Worm (Caenorhabditis elegans) whole organism, L1 larva: ENCODE measurements around the gene Y69A2AR.24.

Source experiments
- F16B12.6 ChIP-seq: fragments of 150-350 bp; optimal IDR thresholded peaks from 2 replicates; lab custom pipeline; 2014; ENCODE audit warnings: missing biosample characterization, missing genetic modification characterization
- aha-1 ChIP-seq: fragments of 150-350 bp; optimal IDR thresholded peaks from 2 replicates; lab custom pipeline; 2014; ENCODE audit warnings: missing biosample characterization, missing genetic modification characterization
- aly-2 ChIP-seq: fragments of 150-350 bp; optimal IDR thresholded peaks from 2 replicates; lab custom pipeline; 2014; ENCODE audit warnings: missing biosample characterization, missing genetic modification characterization
- blmp-1 ChIP-seq: fragments of 150-350 bp; optimal IDR thresholded peaks from 2 replicates; lab custom pipeline; 2014; ENCODE audit warnings: missing biosample characterization, missing genetic modification characterization
- ceh-8 ChIP-seq: fragments of 200-800 bp; sonication (Bioruptor generic); optimal IDR thresholded peaks from 2 replicates; lab custom pipeline; 2018; ENCODE audit warnings: mild to moderate bottlenecking, missing genetic modification characterization, moderate library complexity, missing compliant biosample characterization
- ceh-90 ChIP-seq: sonication (generic microtip); optimal IDR thresholded peaks from 2 replicates; lab custom pipeline; 2016; ENCODE audit warnings: missing genetic modification characterization, missing compliant biosample characterization
- dpl-1 ChIP-seq, 3 experiments: fragments of 150-350 bp in 2 of 3; sonication (generic microtip) in 1 of 3; optimal IDR thresholded peaks; 2 replicates each; lab custom pipeline; 2014 to 2017; ENCODE audit warnings: missing biosample characterization in 3 of 3, missing genetic modification characterization in 3 of 3, missing genetic modification reagents in 3 of 3
- efl-1 ChIP-seq, 4 experiments: fragments of 150-350 bp; optimal IDR thresholded peaks in 3 of 4; peaks in 1 of 4; 1 replicate in 1 of 4; 2 replicates in 3 of 4; lab custom pipeline; 2014; ENCODE audit warnings: missing biosample characterization in 2 of 4, missing genetic modification characterization in 2 of 4, missing genetic modification reagents in 2 of 4
- egl-13 ChIP-seq: sonication (generic microtip); optimal IDR thresholded peaks from 2 replicates; lab custom pipeline; 2016; ENCODE audit warnings: missing genotype, missing genetic modification reagents, missing genetic modification characterization, missing compliant biosample characterization
- elt-2 ChIP-seq: sonication (generic microtip); optimal IDR thresholded peaks from 2 replicates; lab custom pipeline; 2016; ENCODE audit warnings: missing genetic modification characterization, mild to moderate bottlenecking, inconsistent platforms, missing compliant biosample characterization, missing genetic modification reagents
- elt-3 ChIP-seq, 6 experiments: fragments of 150-350 bp in 1 of 6; sonication (generic microtip); optimal IDR thresholded peaks; 2 replicates each; lab custom pipeline; 2017 to 2018; ENCODE audit warnings: missing biosample characterization in 6 of 6, missing genetic modification characterization in 6 of 6, inconsistent platforms in 1 of 6
- ets-5 ChIP-seq: fragments of 200-800 bp; sonication (Bioruptor generic); IDR thresholded peaks from 2 replicates; pipeline ENCODE4 v1.3.6; 2022; ENCODE audit warnings: missing genetic modification characterization, missing compliant biosample characterization
- hlh-17 ChIP-seq: fragments of 200-800 bp; sonication (Bioruptor generic); optimal IDR thresholded peaks from 2 replicates; lab custom pipeline; 2018; ENCODE audit warnings: missing genetic modification characterization, mild to moderate bottlenecking, missing compliant biosample characterization, moderate library complexity, borderline replicate concordance
- isw-1 ChIP-seq: fragments of 200-800 bp; sonication (Bioruptor generic); IDR thresholded peaks from 2 replicates; pipeline ENCODE4 v1.3.6; 2022; ENCODE audit warnings: missing genetic modification characterization, missing compliant biosample characterization
- lin-13 ChIP-seq: fragments of 150-350 bp; optimal IDR thresholded peaks from 2 replicates; lab custom pipeline; 2014; ENCODE audit warnings: missing biosample characterization, missing genetic modification reagents, missing genetic modification characterization
- lin-15B ChIP-seq: fragments of 150-350 bp; sonication (generic microtip); optimal IDR thresholded peaks from 3 replicates; lab custom pipeline; 2014; ENCODE audit warnings: missing biosample characterization, missing genetic modification characterization
- lin-35 ChIP-seq, 2 experiments: fragments of 150-350 bp; optimal IDR thresholded peaks; 2 replicates each; lab custom pipeline; 2014; ENCODE audit warnings: missing biosample characterization in 2 of 2, missing genetic modification characterization in 2 of 2, missing genetic modification reagents in 2 of 2
- lin-39 ChIP-seq: fragments of 150-350 bp; optimal IDR thresholded peaks from 2 replicates; lab custom pipeline; 2014; ENCODE audit warnings: missing biosample characterization, missing genetic modification reagents, missing genetic modification characterization
- lir-3 ChIP-seq: sonication (generic microtip); optimal IDR thresholded peaks from 2 replicates; lab custom pipeline; 2016; ENCODE audit warnings: mild to moderate bottlenecking, missing genetic modification characterization, moderate library complexity, missing compliant biosample characterization; ENCODE audit not compliant: poor library complexity
- lsy-2 ChIP-seq, 2 experiments: fragments of 150-350 bp; optimal IDR thresholded peaks; 2 replicates each; lab custom pipeline; 2014; ENCODE audit warnings: missing biosample characterization in 2 of 2, missing genetic modification characterization in 2 of 2
- mab-9 ChIP-seq: fragments of 200-800 bp; sonication (Bioruptor generic); IDR thresholded peaks from 2 replicates; pipeline ENCODE4 v1.3.6; 2022; ENCODE audit warnings: missing genetic modification reagents, missing genetic modification characterization, missing compliant biosample characterization
- mdl-1 ChIP-seq, 2 experiments: fragments of 150-350 bp; optimal IDR thresholded peaks; 2 replicates each; lab custom pipeline; 2014 to 2017; ENCODE audit warnings: missing biosample characterization in 2 of 2, missing genetic modification characterization in 2 of 2, inconsistent platforms in 1 of 2
- mef-2 ChIP-seq: fragments of 150-350 bp; optimal IDR thresholded peaks from 2 replicates; lab custom pipeline; 2014; ENCODE audit warnings: missing biosample characterization, missing genetic modification characterization
- mep-1 ChIP-seq: fragments of 150-350 bp; optimal IDR thresholded peaks from 2 replicates; lab custom pipeline; 2014; ENCODE audit warnings: missing biosample characterization, missing genetic modification characterization
- nhr-19 ChIP-seq: fragments of 200-800 bp; sonication (Bioruptor generic); conservative IDR thresholded peaks from 2 replicates; pipeline ENCODE4 v1.3.6; 2022; ENCODE audit warnings: missing genetic modification characterization, missing compliant biosample characterization
- nhr-237 ChIP-seq: fragments of 150-350 bp; optimal IDR thresholded peaks from 2 replicates; lab custom pipeline; 2014; ENCODE audit warnings: missing biosample characterization, missing genetic modification characterization
- nhr-47 ChIP-seq: sonication (generic microtip); optimal IDR thresholded peaks from 2 replicates; lab custom pipeline; 2016; ENCODE audit warnings: mild to moderate bottlenecking, missing genetic modification characterization, moderate library complexity, missing compliant biosample characterization
- nhr-84 ChIP-seq: sonication (generic microtip); optimal IDR thresholded peaks from 2 replicates; lab custom pipeline; 2017; ENCODE audit warnings: missing biosample characterization, missing genetic modification characterization
- nhr-85 ChIP-seq: sonication (generic microtip); peaks from one replicate; lab custom pipeline; 2016; ENCODE audit warnings: missing genetic modification characterization, inconsistent platforms, missing compliant biosample characterization
- nhr-90 ChIP-seq: sonication (generic microtip); optimal IDR thresholded peaks from 2 replicates; lab custom pipeline; 2016; ENCODE audit warnings: mild to moderate bottlenecking, missing genetic modification characterization, missing compliant biosample characterization; ENCODE audit not compliant: poor library complexity
- pax-3 ChIP-seq: fragments of 200-800 bp; sonication (Bioruptor generic); optimal IDR thresholded peaks from 2 replicates; lab custom pipeline; 2018; ENCODE audit warnings: mild to moderate bottlenecking, missing genetic modification characterization, moderate library complexity, missing compliant biosample characterization
- pqm-1 ChIP-seq: sonication (generic microtip); optimal IDR thresholded peaks from 3 replicates; lab custom pipeline; 2017; ENCODE audit warnings: missing biosample characterization, missing genetic modification characterization
- rnt-1 ChIP-seq: sonication (generic microtip); optimal IDR thresholded peaks from 2 replicates; lab custom pipeline; 2016; ENCODE audit warnings: mild to moderate bottlenecking, missing genetic modification characterization, moderate library complexity, missing compliant biosample characterization
- skn-1 ChIP-seq: fragments of 150-350 bp; optimal IDR thresholded peaks from 2 replicates; lab custom pipeline; 2014; ENCODE audit warnings: missing biosample characterization, missing genetic modification characterization
- sptf-1 ChIP-seq: fragments of 150-350 bp; optimal IDR thresholded peaks from 2 replicates; lab custom pipeline; 2014; ENCODE audit warnings: missing biosample characterization, missing genetic modification characterization
- sup-37 ChIP-seq: fragments of 200-800 bp; sonication (Bioruptor generic); optimal IDR thresholded peaks from 2 replicates; lab custom pipeline; 2018; ENCODE audit warnings: mild to moderate bottlenecking, missing genetic modification characterization, missing compliant biosample characterization
- tlp-1 ChIP-seq: fragments of 150-350 bp; optimal IDR thresholded peaks from 2 replicates; lab custom pipeline; 2014; ENCODE audit warnings: missing biosample characterization, missing genetic modification characterization
- unc-130 ChIP-seq: fragments of 150-350 bp; optimal IDR thresholded peaks from 2 replicates; lab custom pipeline; 2017; ENCODE audit warnings: missing biosample characterization, missing genetic modification characterization, inconsistent platforms
- unc-62 ChIP-seq: fragments of 150-350 bp; optimal IDR thresholded peaks from 2 replicates; lab custom pipeline; 2014; ENCODE audit warnings: missing biosample characterization, missing genetic modification reagents, missing genetic modification characterization
- unc-86 ChIP-seq: sonication (generic microtip); optimal IDR thresholded peaks from 2 replicates; lab custom pipeline; 2016; ENCODE audit warnings: missing genetic modification characterization, missing compliant biosample characterization
- ztf-11 ChIP-seq, 2 experiments: sonication (generic microtip); optimal IDR thresholded peaks; 2 replicates each; lab custom pipeline; 2016 to 2017; ENCODE audit warnings: missing genetic modification characterization in 2 of 2, missing biosample characterization in 1 of 2, missing compliant biosample characterization in 1 of 2
- ztf-4 ChIP-seq: fragments of 150-350 bp; optimal IDR thresholded peaks from 2 replicates; lab custom pipeline; 2014; ENCODE audit warnings: missing biosample characterization, missing genetic modification characterization

Y69A2AR.24 gene

ce11 chrIV:2563969-2564368 is at the start of gene Y69A2AR.24:
Gene Y69A2AR.24, minus strand, starts transcription at chrIV:2564069.
- TF ChIP-seq sup-37 (GFP tag; lab: Kevin White, UChicago), result no peak
- no peak for TF ChIP-seq aly-2
- no peak for TF ChIP-seq rnt-1 (tag; lab: Kevin White, UChicago)
- TF ChIP-seq aha-1, result no peak
- no peak for TF ChIP-seq blmp-1
- TF ChIP-seq hlh-17 (GFP tag; lab: Kevin White, UChicago), result no peak
- TF ChIP-seq F16B12.6 (tag; lab: Kevin White, UChicago), result no peak
- no peak for TF ChIP-seq mdl-1 (tag; optimal IDR thresholded peaks at IDR 0.05; lab: Kevin White, UChicago)
- TF ChIP-seq elt-2 (tag; lab: Kevin White, UChicago), result no peak
- no peak for TF ChIP-seq nhr-47 (tag; lab: Kevin White, UChicago)
- TF ChIP-seq nhr-85 (tag; lab: Kevin White, UChicago), result no peak
- TF ChIP-seq nhr-90 (tag; lab: Kevin White, UChicago), result no peak
- no peak for TF ChIP-seq skn-1 (tag; lab: Kevin White, UChicago)
- no peak for TF ChIP-seq lin-13
- no peak for TF ChIP-seq isw-1
- no peak for TF ChIP-seq unc-130 (tag; lab: Kevin White, UChicago)
- TF ChIP-seq nhr-237 (tag; lab: Kevin White, UChicago), result no peak
- no peak for TF ChIP-seq nhr-84
- TF ChIP-seq mep-1, result no peak

ce11 chrIV:2613011-2613503 is 49.2 kb upstream of the Y69A2AR.24 start, which contains the start of gene Y69A2AR.28:
Gene Y69A2AR.28, minus strand, starts transcription at chrIV:2613061.
- TF ChIP-seq mep-1, result peak; percentile 23
- TF ChIP-seq nhr-19 (GFP tag; lab: Robert Waterston, UW), result no peak
- TF ChIP-seq lsy-2 (tag; optimal IDR thresholded peaks at IDR 0.05; lab: Kevin White, UChicago), result peak in 1 of 2 experiments; percentile 51
- TF ChIP-seq lin-35 (GFP tag; optimal IDR thresholded peaks at IDR 0.05; lab: Kevin White, UChicago), result peak; percentile 60 to 82
- TF ChIP-seq efl-1 (optimal IDR thresholded peaks at IDR 0.05; lab: Kevin White, UChicago), result peak; percentile 70
- TF ChIP-seq efl-1 (GFP tag; optimal IDR thresholded peaks at IDR 0.05 in 1 of 2; lab: Kevin White, UChicago), result peak; percentile 83 to 97
- no peak for TF ChIP-seq unc-86 (tag; lab: Kevin White, UChicago)
- no peak for TF ChIP-seq pqm-1 (tag; lab: Kevin White, UChicago)
- TF ChIP-seq dpl-1 (GFP tag; optimal IDR thresholded peaks at IDR 0.05; lab: Kevin White, UChicago), result peak; percentile 55 to 84 (median 74)
- TF ChIP-seq skn-1 (tag; lab: Kevin White, UChicago), result peak; percentile 36

- TF ChIP-seq efl-1 (optimal IDR thresholded peaks at IDR 0.05; lab: Kevin White, UChicago) (peak in 1 of 2 experiments; percentile 55), efl-1 (GFP tag; optimal IDR thresholded peaks at IDR 0.05 in 1 of 2; lab: Kevin White, UChicago) (no peak), dpl-1 (GFP tag; optimal IDR thresholded peaks at IDR 0.05; lab: Kevin White, UChicago) (peak in 1 of 3 experiments; percentile 2), lir-3 (tag; lab: Kevin White, UChicago) (no peak)
Measured at ce11 chrIV:2610974-2611373, 47.1 kb upstream of the Y69A2AR.24 start.

DNA sequence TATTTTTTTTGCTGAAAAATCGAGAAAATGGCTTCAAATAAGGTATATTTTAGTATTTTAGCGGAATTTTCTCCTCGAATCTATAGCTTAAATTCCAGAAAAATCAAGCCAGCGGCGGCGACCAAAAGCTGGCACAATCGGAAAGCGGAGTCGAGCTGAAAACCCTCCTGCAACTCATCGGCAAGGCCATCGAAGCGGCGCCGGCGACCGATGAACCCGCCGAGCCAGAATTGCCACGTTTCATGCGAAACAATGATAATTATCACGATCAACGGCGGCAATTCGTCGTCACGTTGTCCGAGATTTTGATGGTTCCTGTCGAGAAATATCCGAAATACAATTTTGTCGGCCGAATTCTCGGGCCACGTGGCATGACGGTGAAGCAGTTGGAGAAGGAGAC is 46.5 kb upstream of the Y69A2AR.24 start, which contains the start of gene Y69A2AR.32:
TSS of gene Y69A2AR.32 (plus strand) at position 28 of the 400 bp plus-strand sequence.
- TF ChIP-seq lin-15B (tag; lab: Kevin White, UChicago) (no peak), hlh-17 (GFP tag; lab: Kevin White, UChicago) (no peak), lin-35 (GFP tag; optimal IDR thresholded peaks at IDR 0.05; lab: Kevin White, UChicago) (no peak), sptf-1 (tag; lab: Kevin White, UChicago) (no peak), nhr-47 (tag; lab: Kevin White, UChicago) (no peak), nhr-85 (tag; lab: Kevin White, UChicago) (no peak), ets-5 (GFP tag; lab: Robert Waterston, UW) (no peak), blmp-1 (no peak), isw-1 (no peak), ceh-90 (tag; lab: Kevin White, UChicago) (no peak)

- TF ChIP-seq mab-9 (GFP tag; lab: Robert Waterston, UW) (no peak), lin-13 (no peak), ztf-11 (tag; optimal IDR thresholded peaks at IDR 0.05; lab: Kevin White, UChicago) (no peak), unc-62 (GFP tag; lab: Kevin White, UChicago) (no peak), F16B12.6 (tag; lab: Kevin White, UChicago) (no peak), dpl-1 (GFP tag; optimal IDR thresholded peaks at IDR 0.05; lab: Kevin White, UChicago) (no peak), elt-3 (tag; optimal IDR thresholded peaks at IDR 0.05; lab: Kevin White, UChicago) (no peak), ceh-90 (tag; lab: Kevin White, UChicago) (no peak), mef-2 (tag; lab: Kevin White, UChicago) (no peak), pax-3 (no peak), ztf-4 (peak; percentile 49), lin-39 (tag; lab: Kevin White, UChicago) (no peak), tlp-1 (tag; lab: Kevin White, UChicago) (no peak), egl-13 (tag; lab: Kevin White, UChicago) (no peak), ceh-8 (GFP tag; lab: Kevin White, UChicago) (no peak)
Measured at ce11 chrIV:2607513-2608101, 43.7 kb upstream of the Y69A2AR.24 start, which contains the start of gene vamp-7. Gene vamp-7, plus strand, starts transcription at chrIV:2608051.
